Worm (Caenorhabditis elegans) whole organism, L1 larva: Measurements from ENCODE around the gene cyp-13A3.

ENCODE experiments used
- alr-1 ChIP-seq: fragments of 200-800 bp; sonication (Bioruptor generic); optimal IDR thresholded peaks from 2 replicates; lab custom pipeline; 2018; ENCODE audit warnings: borderline replicate concordance, mild to moderate bottlenecking, missing genetic modification characterization, missing compliant biosample characterization
- ceh-90 ChIP-seq: sonication (generic microtip); optimal IDR thresholded peaks from 2 replicates; lab custom pipeline; 2016; ENCODE audit warnings: missing genetic modification characterization, missing compliant biosample characterization
- egl-27 ChIP-seq, 2 experiments: fragments of 150-350 bp in 1 of 2; sonication (generic microtip); optimal IDR thresholded peaks; 3 replicates each; lab custom pipeline; 2017 to 2018; ENCODE audit warnings: missing biosample characterization in 2 of 2, missing genetic modification characterization in 2 of 2, missing genetic modification reagents in 2 of 2
- jun-1 ChIP-seq: fragments of 150-350 bp; optimal IDR thresholded peaks from 2 replicates; lab custom pipeline; 2014; ENCODE audit warnings: missing biosample characterization, missing genetic modification reagents, missing genetic modification characterization
- lsy-2 ChIP-seq, 2 experiments: fragments of 150-350 bp; optimal IDR thresholded peaks; 2 replicates each; lab custom pipeline; 2014; ENCODE audit warnings: missing biosample characterization in 2 of 2, missing genetic modification characterization in 2 of 2
- nhr-12 ChIP-seq: sonication (generic microtip); optimal IDR thresholded peaks from 2 replicates; lab custom pipeline; 2017; ENCODE audit warnings: missing biosample characterization, missing genetic modification characterization
- nhr-28 ChIP-seq: fragments of 150-350 bp; optimal IDR thresholded peaks from 2 replicates; lab custom pipeline; 2014; ENCODE audit warnings: missing biosample characterization, missing genetic modification characterization
- rnt-1 ChIP-seq: sonication (generic microtip); optimal IDR thresholded peaks from 2 replicates; lab custom pipeline; 2016; ENCODE audit warnings: mild to moderate bottlenecking, missing genetic modification characterization, moderate library complexity, missing compliant biosample characterization
- sptf-1 ChIP-seq: fragments of 150-350 bp; optimal IDR thresholded peaks from 2 replicates; lab custom pipeline; 2014; ENCODE audit warnings: missing biosample characterization, missing genetic modification characterization
- zag-1 ChIP-seq: fragments of 150-350 bp; optimal IDR thresholded peaks from 2 replicates; lab custom pipeline; 2014; ENCODE audit warnings: missing biosample characterization, missing genetic modification characterization

- TF ChIP-seq egl-27 (tag; optimal IDR thresholded peaks at IDR 0.05; lab: Kevin White, UChicago) = no peak
- no peak for TF ChIP-seq rnt-1 (tag; lab: Kevin White, UChicago)
- TF ChIP-seq ceh-90 (tag; lab: Kevin White, UChicago) = no peak
- TF ChIP-seq nhr-12 (tag; lab: Kevin White, UChicago) = no peak
- TF ChIP-seq zag-1 (tag; lab: Kevin White, UChicago) = no peak
- no peak for TF ChIP-seq sptf-1 (tag; lab: Kevin White, UChicago)
- no peak for TF ChIP-seq alr-1 (tag; lab: Kevin White, UChicago)
- TF ChIP-seq lsy-2 (tag; optimal IDR thresholded peaks at IDR 0.05; lab: Kevin White, UChicago) = no peak
- no peak for TF ChIP-seq nhr-28
- no peak for TF ChIP-seq jun-1 (tag; lab: Kevin White, UChicago)
Observed at ce11 chrII:9829108-9829507, 36.0 kb upstream of the cyp-13A3 start, which contains the start of gene ZK938.1.
